Worm (Caenorhabditis elegans) whole organism, early embryonic: ENCODE results near the gene ulp-1.

ENCODE experiments used
- B0310.2 ChIP-seq: sonication (generic microtip); optimal IDR thresholded peaks from 2 replicates; lab custom pipeline; 2016; ENCODE audit warnings: mild to moderate bottlenecking, missing genetic modification characterization, missing compliant biosample characterization
- F13C5.2 ChIP-seq: sonication (generic microtip); optimal IDR thresholded peaks from 2 replicates; lab custom pipeline; 2017; ENCODE audit warnings: mild to moderate bottlenecking, missing genetic modification characterization, inconsistent platforms, missing compliant biosample characterization
- aly-1 ChIP-seq: sonication (generic microtip); optimal IDR thresholded peaks from 2 replicates; lab custom pipeline; 2016; ENCODE audit warnings: missing genetic modification characterization, missing compliant biosample characterization
- ama-1 ChIP-seq: fragments of 150-350 bp; optimal IDR thresholded peaks from 2 replicates; lab custom pipeline; 2014
- ceh-13 ChIP-seq: fragments of 200-800 bp; sonication (Bioruptor generic); optimal IDR thresholded peaks from 2 replicates; lab custom pipeline; 2018; ENCODE audit warnings: mild to moderate bottlenecking, missing genetic modification characterization, missing compliant biosample characterization
- ceh-36 ChIP-seq: sonication (generic microtip); optimal IDR thresholded peaks from 2 replicates; lab custom pipeline; 2016; ENCODE audit warnings: missing genetic modification characterization, inconsistent platforms, missing compliant biosample characterization
- ets-7 ChIP-seq: sonication (generic microtip); optimal IDR thresholded peaks from 2 replicates; lab custom pipeline; 2016; ENCODE audit warnings: missing genotype, missing genetic modification characterization, missing compliant biosample characterization
- flt-1 ChIP-seq: fragments of 200-800 bp; sonication (Bioruptor generic); IDR thresholded peaks from 2 replicates; pipeline ENCODE4 v1.3.6; 2022; ENCODE audit warnings: missing genetic modification characterization, missing compliant biosample characterization
- hmbx-1 ChIP-seq: sonication (generic microtip); optimal IDR thresholded peaks from 2 replicates; lab custom pipeline; 2016; ENCODE audit warnings: mild to moderate bottlenecking, missing genetic modification characterization, missing compliant biosample characterization
- hmg-4 ChIP-seq: fragments of 200-800 bp; sonication (Bioruptor generic); optimal IDR thresholded peaks from 2 replicates; lab custom pipeline; 2018; ENCODE audit warnings: mild to moderate bottlenecking, missing genetic modification characterization, missing compliant biosample characterization
- hnd-1 ChIP-seq: sonication (generic microtip); optimal IDR thresholded peaks from 2 replicates; lab custom pipeline; 2016; ENCODE audit warnings: missing genetic modification characterization, missing compliant biosample characterization
- pes-1 ChIP-seq: fragments of 200-800 bp; sonication (Bioruptor generic); IDR thresholded peaks from 2 replicates; pipeline ENCODE4 v1.3.6; 2022; ENCODE audit warnings: missing genetic modification reagents, missing genetic modification characterization, missing compliant biosample characterization
- scrt-1 ChIP-seq: fragments of 200-800 bp; sonication (Bioruptor generic); IDR thresholded peaks from 2 replicates; pipeline ENCODE4 v1.3.6; 2022; ENCODE audit warnings: missing genetic modification characterization, missing compliant biosample characterization
- sea-1 ChIP-seq: fragments of 200-800 bp; sonication (Bioruptor generic); conservative IDR thresholded peaks from 2 replicates; pipeline ENCODE4 v1.3.6; 2022; ENCODE audit warnings: missing genetic modification characterization, missing compliant biosample characterization
- tbx-11 ChIP-seq: fragments of 200-800 bp; sonication (Bioruptor generic); IDR thresholded peaks from 2 replicates; pipeline ENCODE4 v1.3.6; 2022; ENCODE audit warnings: missing genetic modification characterization, missing compliant biosample characterization
- tbx-37 ChIP-seq: fragments of 200-800 bp; sonication (Bioruptor generic); conservative IDR thresholded peaks from 2 replicates; pipeline ENCODE4 v1.3.6; 2022; ENCODE audit warnings: missing genetic modification reagents, missing genetic modification characterization, missing compliant biosample characterization
- tra-4 ChIP-seq: sonication (generic microtip); optimal IDR thresholded peaks from 2 replicates; lab custom pipeline; 2017; ENCODE audit warnings: missing genetic modification characterization, missing compliant biosample characterization

ulp-1 gene

ce11 chrIII:5180588-5180987 lies 11.0 kb upstream of the ulp-1 start:
- TF ChIP-seq ets-7 (tag; lab: Kevin White, UChicago) (no peak), pes-1 (GFP tag; lab: Robert Waterston, UW) (no peak), ceh-13 (GFP tag; lab: Kevin White, UChicago) (no peak), tra-4 (no peak)

- TF ChIP-seq scrt-1 (GFP tag; lab: Robert Waterston, UW) (no peak), aly-1 (tag; lab: Kevin White, UChicago) (no peak)
Observed at ce11 chrIII:5179166-5179565, 9.6 kb upstream of the ulp-1 start.

- no peak for TF ChIP-seq scrt-1 (GFP tag; lab: Robert Waterston, UW)
- no peak for TF ChIP-seq hmbx-1
- TF ChIP-seq tbx-37 (GFP tag; lab: Robert Waterston, UW): no peak
- no peak for TF ChIP-seq hmg-4
- no peak for TF ChIP-seq ets-7 (tag; lab: Kevin White, UChicago)
Observed at ce11 chrIII:5173622-5174021, 4.0 kb upstream of the ulp-1 start, which contains the start of gene cid-1. Gene cid-1 (plus strand): TSS chrIII:5173922.

- TF ChIP-seq hnd-1 (tag; lab: Kevin White, UChicago): no peak
- TF ChIP-seq flt-1 (GFP tag; lab: Robert Waterston, UW): no peak
- no peak for TF ChIP-seq tra-4
- TF ChIP-seq ets-7 (tag; lab: Kevin White, UChicago): no peak
- no peak for TF ChIP-seq aly-1 (tag; lab: Kevin White, UChicago)
- no peak for TF ChIP-seq pes-1 (GFP tag; lab: Robert Waterston, UW)
- TF ChIP-seq ceh-36 (tag; lab: Kevin White, UChicago): no peak
- no peak for TF ChIP-seq sea-1 (GFP tag; lab: Robert Waterston, UW)
- no peak for TF ChIP-seq ama-1 (lab: Kevin White, UChicago)
- no peak for TF ChIP-seq tbx-37 (GFP tag; lab: Robert Waterston, UW)
- TF ChIP-seq B0310.2 (tag; lab: Kevin White, UChicago): no peak
- TF ChIP-seq tbx-11 (GFP tag; lab: Robert Waterston, UW): no peak
- TF ChIP-seq hmbx-1: no peak
- no peak for TF ChIP-seq scrt-1 (GFP tag; lab: Robert Waterston, UW)
- no peak for TF ChIP-seq hmg-4
- no peak for TF ChIP-seq F13C5.2
- no peak for TF ChIP-seq ceh-13 (GFP tag; lab: Kevin White, UChicago)
Observed at ce11 chrIII:5173139-5173538, 3.5 kb upstream of the ulp-1 start, which contains the start of gene emb-1. Gene emb-1 (plus strand): TSS chrIII:5173439.

- peak; percentile 10 for TF ChIP-seq ceh-13 (GFP tag; lab: Kevin White, UChicago)
- TF ChIP-seq aly-1 (tag; lab: Kevin White, UChicago): peak; percentile 16
- peak; percentile 50 for TF ChIP-seq F13C5.2
- no peak for TF ChIP-seq tra-4
- TF ChIP-seq tbx-37 (GFP tag; lab: Robert Waterston, UW): peak; percentile 93
- TF ChIP-seq hnd-1 (tag; lab: Kevin White, UChicago): peak; percentile 33
- no peak for TF ChIP-seq hmbx-1
- TF ChIP-seq sea-1 (GFP tag; lab: Robert Waterston, UW): peak; percentile 81
- TF ChIP-seq pes-1 (GFP tag; lab: Robert Waterston, UW): peak; percentile 88
- peak; percentile 60; the same call in 1 of the 2 replicates for TF ChIP-seq scrt-1 (GFP tag; lab: Robert Waterston, UW)
- no peak for TF ChIP-seq ama-1 (lab: Kevin White, UChicago)
- TF ChIP-seq tbx-11 (GFP tag; lab: Robert Waterston, UW): peak; percentile 68; the same call in 1 of the 2 replicates
- peak; percentile 26 for TF ChIP-seq B0310.2 (tag; lab: Kevin White, UChicago)
- peak; percentile 82 for TF ChIP-seq ets-7 (tag; lab: Kevin White, UChicago)
- peak; percentile 13 for TF ChIP-seq ceh-36 (tag; lab: Kevin White, UChicago)
- peak; percentile 75 for TF ChIP-seq flt-1 (GFP tag; lab: Robert Waterston, UW)
- TF ChIP-seq hmg-4: peak; percentile 53
Observed at ce11 chrIII:5172470-5172869, 2.9 kb upstream of the ulp-1 start, which contains the start of gene K10D2.5. Gene K10D2.5 (plus strand): TSS chrIII:5172720.

ce11 chrIII:5171945-5172344 lies 2.3 kb upstream of the ulp-1 start, which contains the start of gene prp-19:
Gene prp-19 (minus strand): TSS chrIII:5172045.
- TF ChIP-seq ceh-13 (GFP tag; lab: Kevin White, UChicago) (no peak), ama-1 (lab: Kevin White, UChicago) (no peak), hnd-1 (tag; lab: Kevin White, UChicago) (no peak), hmg-4 (no peak)

ce11 chrIII:5165745-5166144 lies 3.9 kb downstream of the ulp-1 start:
- TF ChIP-seq sea-1 (GFP tag; lab: Robert Waterston, UW): no peak
- no peak for TF ChIP-seq tbx-11 (GFP tag; lab: Robert Waterston, UW)
- TF ChIP-seq ceh-36 (tag; lab: Kevin White, UChicago): no peak
- no peak for TF ChIP-seq B0310.2 (tag; lab: Kevin White, UChicago)
- TF ChIP-seq hnd-1 (tag; lab: Kevin White, UChicago): no peak
- TF ChIP-seq scrt-1 (GFP tag; lab: Robert Waterston, UW): no peak
- no peak for TF ChIP-seq pes-1 (GFP tag; lab: Robert Waterston, UW)
- TF ChIP-seq hmbx-1: no peak
- TF ChIP-seq aly-1 (tag; lab: Kevin White, UChicago): no peak
- TF ChIP-seq flt-1 (GFP tag; lab: Robert Waterston, UW): no peak
- TF ChIP-seq ets-7 (tag; lab: Kevin White, UChicago): no peak
- TF ChIP-seq tra-4: no peak
- no peak for TF ChIP-seq ceh-13 (GFP tag; lab: Kevin White, UChicago)
- TF ChIP-seq hmg-4: no peak
- TF ChIP-seq F13C5.2: no peak
- TF ChIP-seq tbx-37 (GFP tag; lab: Robert Waterston, UW): no peak
- no peak for TF ChIP-seq ama-1 (lab: Kevin White, UChicago)

- TF ChIP-seq ama-1 (lab: Kevin White, UChicago) (peak; percentile 35), ets-7 (tag; lab: Kevin White, UChicago) (no peak)
Observed at ce11 chrIII:5165211-5165610, 4.4 kb downstream of the ulp-1 start, which contains the start of gene T10F2.2. Gene T10F2.2 (minus strand): TSS chrIII:5165311.
